Fruit fly (Drosophila melanogaster) whole organism, embryonic: Measurements from ENCODE around the gene CG31908.

Source experiments
- Antp ChIP-seq: fragments of 200-800 bp; sonication (Bioruptor generic); optimal IDR thresholded peaks from 3 replicates; lab custom pipeline; 2016; ENCODE audit warnings: missing biosample characterization, missing genetic modification characterization
- Asciz ChIP-seq: fragments of 200-800 bp; sonication (Bioruptor generic); optimal IDR thresholded peaks from 2 replicates; lab custom pipeline; 2017; ENCODE audit warnings: missing biosample characterization, mild to moderate bottlenecking, missing genetic modification characterization, missing genetic modification reagents
- Atf6 ChIP-seq: fragments of 200-800 bp; sonication (Bioruptor generic); IDR thresholded peaks from 2 replicates; pipeline ENCODE4 v1.3.6; 2022; ENCODE audit warnings: missing biosample characterization, missing genetic modification characterization
- CG10979 ChIP-seq: fragments of 200-800 bp; sonication (Bioruptor generic); optimal IDR thresholded peaks from 2 replicates; lab custom pipeline; 2018; ENCODE audit warnings: missing biosample characterization, mild to moderate bottlenecking, missing genetic modification characterization, moderate library complexity
- CG11560 ChIP-seq: fragments of 200-800 bp; sonication (Bioruptor generic); IDR thresholded peaks from 3 replicates; pipeline ENCODE4 v1.3.6; 2022; ENCODE audit warnings: missing biosample characterization, missing genetic modification characterization
- CG12155 ChIP-seq: fragments of 200-800 bp; sonication (Bioruptor generic); optimal IDR thresholded peaks from 3 replicates; lab custom pipeline; 2016; ENCODE audit warnings: missing biosample characterization, missing genetic modification characterization
- CG1233 ChIP-seq: fragments of 200-800 bp; sonication (Bioruptor generic); optimal IDR thresholded peaks from 4 replicates; lab custom pipeline; 2018; ENCODE audit warnings: missing biosample characterization, mild to moderate bottlenecking, missing genetic modification characterization
- CG14050 ChIP-seq: fragments of 200-800 bp; sonication (Bioruptor generic); IDR thresholded peaks from 3 replicates; pipeline ENCODE4 v1.3.6; 2022; ENCODE audit warnings: missing biosample characterization, missing genetic modification characterization
- CG14441 ChIP-seq: fragments of 200-800 bp; sonication (Bioruptor generic); IDR thresholded peaks from 2 replicates; pipeline ENCODE4 v1.3.6; 2022; ENCODE audit warnings: missing biosample characterization, missing genetic modification characterization
- CG1603 ChIP-seq: fragments of 200-800 bp; sonication (Bioruptor generic); optimal IDR thresholded peaks from 2 replicates; lab custom pipeline; 2019; ENCODE audit warnings: missing biosample characterization, mild to moderate bottlenecking, missing genetic modification characterization, moderate library complexity
- CG16863 ChIP-seq: fragments of 200-800 bp; sonication (Bioruptor generic); optimal IDR thresholded peaks from 3 replicates; lab custom pipeline; 2016; ENCODE audit warnings: missing biosample characterization, missing genetic modification characterization
- CG17829 ChIP-seq: fragments of 200-800 bp; optimal IDR thresholded peaks from 2 replicates; lab custom pipeline; 2019; ENCODE audit warnings: missing biosample characterization, mild to moderate bottlenecking, missing genetic modification characterization, moderate library complexity
- CG18619 ChIP-seq: fragments of 200-800 bp; sonication (Bioruptor generic); optimal IDR thresholded peaks from 3 replicates; lab custom pipeline; 2017; ENCODE audit warnings: missing biosample characterization, mild to moderate bottlenecking, missing genetic modification characterization
- CG2120 ChIP-seq: fragments of 200-800 bp; sonication (Bioruptor generic); optimal IDR thresholded peaks from 3 replicates; lab custom pipeline; 2016; ENCODE audit warnings: missing biosample characterization, missing genetic modification characterization
- CG2678 ChIP-seq: fragments of 200-800 bp; sonication (Bioruptor generic); optimal IDR thresholded peaks from 3 replicates; lab custom pipeline; 2019; ENCODE audit warnings: missing biosample characterization, mild to moderate bottlenecking, missing genetic modification characterization, moderate library complexity
- CG3407 ChIP-seq: fragments of 200-800 bp; sonication (Bioruptor generic); optimal IDR thresholded peaks from 2 replicates; lab custom pipeline; 2018; ENCODE audit warnings: missing biosample characterization, mild to moderate bottlenecking, missing genetic modification characterization
- CG4360 ChIP-seq: fragments of 200-800 bp; sonication (Bioruptor generic); IDR thresholded peaks from 2 replicates; pipeline ENCODE4 v1.3.6; 2022; ENCODE audit warnings: missing biosample characterization, missing genetic modification characterization
- CG4820 ChIP-seq: fragments of 200-800 bp; sonication (Bioruptor generic); optimal IDR thresholded peaks from 3 replicates; lab custom pipeline; 2016; ENCODE audit warnings: missing biosample characterization, missing genetic modification characterization
- CG5245 ChIP-seq: fragments of 200-800 bp; sonication (Bioruptor generic); optimal IDR thresholded peaks from 3 replicates; lab custom pipeline; 2016; ENCODE audit warnings: missing biosample characterization, missing genetic modification characterization
- CG8089 ChIP-seq: fragments of 200-800 bp; sonication (Bioruptor generic); optimal IDR thresholded peaks from 3 replicates; lab custom pipeline; 2016; ENCODE audit warnings: missing biosample characterization, missing genetic modification characterization
- CG9876 ChIP-seq: fragments of 200-800 bp; sonication (Bioruptor generic); optimal IDR thresholded peaks from 2 replicates; lab custom pipeline; 2016; ENCODE audit warnings: missing biosample characterization, missing genetic modification characterization
- Chrac-16 ChIP-seq: fragments of 200-800 bp; sonication (Bioruptor generic); optimal IDR thresholded peaks from 3 replicates; lab custom pipeline; 2016; ENCODE audit warnings: missing biosample characterization, missing genetic modification characterization
- Deaf1 ChIP-seq: fragments of 200-800 bp; optimal IDR thresholded peaks from 3 replicates; lab custom pipeline; 2019; ENCODE audit warnings: missing biosample characterization, mild to moderate bottlenecking, missing genetic modification characterization, moderate library complexity
- Doc3 ChIP-seq: fragments of 200-800 bp; sonication (Bioruptor generic); IDR thresholded peaks from 3 replicates; pipeline ENCODE4 v1.3.6; 2022; ENCODE audit warnings: missing biosample characterization, missing genetic modification characterization; ENCODE audit not compliant: partially characterized antibody
- Dref ChIP-seq: fragments of 200-800 bp; sonication (Bioruptor generic); IDR thresholded peaks from 2 replicates; pipeline ENCODE4 v1.3.6; 2022; ENCODE audit warnings: missing biosample characterization, missing genetic modification characterization
- E2f1 ChIP-seq: fragments of 200-800 bp; sonication (Bioruptor generic); IDR thresholded peaks from 2 replicates; pipeline ENCODE4 v1.3.6; 2022; ENCODE audit warnings: missing biosample characterization, missing genetic modification characterization
- H2.0 ChIP-seq: fragments of 200-800 bp; sonication (Bioruptor generic); IDR thresholded peaks from 2 replicates; pipeline ENCODE4 v1.3.6; 2022; ENCODE audit warnings: missing biosample characterization, missing genetic modification characterization
- Hand ChIP-seq: fragments of 200-800 bp; sonication (Bioruptor generic); optimal IDR thresholded peaks from 2 replicates; lab custom pipeline; 2017; ENCODE audit warnings: mild to moderate bottlenecking, missing biosample characterization, missing genetic modification reagents, missing genetic modification characterization
- Hr3 ChIP-seq: fragments of 200-800 bp; sonication (Bioruptor generic); optimal IDR thresholded peaks from 3 replicates; lab custom pipeline; 2016; ENCODE audit warnings: missing biosample characterization, missing genetic modification characterization
- Hsf ChIP-seq: fragments of 200-800 bp; sonication (Bioruptor generic); optimal IDR thresholded peaks from 3 replicates; lab custom pipeline; 2016; ENCODE audit warnings: missing biosample characterization, missing genetic modification characterization
- Kr ChIP-seq: fragments of 200-800 bp; sonication (Bioruptor generic); optimal IDR thresholded peaks from 2 replicates; lab custom pipeline; 2017; ENCODE audit warnings: missing biosample characterization, mild to moderate bottlenecking, missing genetic modification characterization
- MBD-R2 ChIP-seq: fragments of 200-800 bp; sonication (Bioruptor generic); IDR thresholded peaks from 2 replicates; pipeline ENCODE4 v1.3.6; 2022; ENCODE audit warnings: missing biosample characterization, missing genetic modification characterization
- Nf-YC ChIP-seq: fragments of 200-800 bp; optimal IDR thresholded peaks from 3 replicates; lab custom pipeline; 2019; ENCODE audit warnings: missing biosample characterization, mild to moderate bottlenecking, missing genetic modification characterization, moderate library complexity
- Side ChIP-seq: fragments of 200-800 bp; sonication (Bioruptor generic); optimal IDR thresholded peaks from 2 replicates; lab custom pipeline; 2016; ENCODE audit warnings: missing biosample characterization, missing genetic modification characterization
- eyg ChIP-seq: fragments of 200-800 bp; sonication (Bioruptor generic); optimal IDR thresholded peaks from 3 replicates; lab custom pipeline; 2016; ENCODE audit warnings: missing biosample characterization, missing genetic modification characterization
- gsb-n ChIP-seq: fragments of 200-800 bp; sonication (Bioruptor generic); optimal IDR thresholded peaks from 3 replicates; lab custom pipeline; 2018; ENCODE audit warnings: missing biosample characterization, mild to moderate bottlenecking, missing genetic modification characterization
- her ChIP-seq: fragments of 200-800 bp; sonication (Bioruptor generic); optimal IDR thresholded peaks from 2 replicates; lab custom pipeline; 2016; ENCODE audit warnings: missing biosample characterization, missing genetic modification characterization
- klu ChIP-seq: fragments of 200-800 bp; sonication (Bioruptor generic); IDR thresholded peaks from 2 replicates; pipeline ENCODE4 v1.3.6; 2022; ENCODE audit warnings: missing biosample characterization, missing genetic modification characterization
- lmd ChIP-seq: fragments of 200-800 bp; sonication (Bioruptor generic); IDR thresholded peaks from 2 replicates; pipeline ENCODE4 v1.3.6; 2022; ENCODE audit warnings: missing biosample characterization, missing genetic modification characterization
- maf-S ChIP-seq: fragments of 200-800 bp; sonication (Bioruptor generic); optimal IDR thresholded peaks from 2 replicates; lab custom pipeline; 2016; ENCODE audit warnings: missing biosample characterization, missing genetic modification characterization
- mld ChIP-seq: fragments of 200-800 bp; sonication (Bioruptor generic); IDR thresholded peaks from 3 replicates; pipeline ENCODE4 v1.3.6; 2022; ENCODE audit warnings: missing biosample characterization, missing genetic modification characterization; ENCODE audit not compliant: partially characterized antibody
- nerfin-2 ChIP-seq: fragments of 200-800 bp; sonication (Bioruptor generic); IDR thresholded peaks from 2 replicates; pipeline ENCODE4 v1.3.6; 2022; ENCODE audit warnings: missing biosample characterization, missing genetic modification characterization; ENCODE audit not compliant: partially characterized antibody
- onecut ChIP-seq: fragments of 200-800 bp; sonication (Bioruptor generic); IDR thresholded peaks from 2 replicates; pipeline ENCODE4 v1.3.6; 2022; ENCODE audit warnings: missing biosample characterization, missing genetic modification characterization
- psq ChIP-seq: fragments of 200-800 bp; sonication (Bioruptor generic); optimal IDR thresholded peaks from 2 replicates; lab custom pipeline; 2017; ENCODE audit warnings: missing biosample characterization, missing genetic modification characterization
- repo ChIP-seq: fragments of 200-800 bp; sonication (Bioruptor generic); optimal IDR thresholded peaks from 2 replicates; lab custom pipeline; 2016; ENCODE audit warnings: missing biosample characterization, missing genetic modification characterization
- sc ChIP-seq, 3 experiments: fragments of >200 bp in 2 of 3; fragments of 200-800 bp in 1 of 3; sonication (Bioruptor generic) in 1 of 3; optimal IDR thresholded peaks; 2 replicates in 2 of 3; 3 replicates in 1 of 3; lab custom pipeline; 2017; ENCODE audit warnings: mild to moderate bottlenecking in 1 of 3, missing biosample characterization in 1 of 3, missing genetic modification characterization in 1 of 3, missing genetic modification reagents in 1 of 3
- sens-2 ChIP-seq: fragments of 200-800 bp; sonication (Bioruptor generic); IDR thresholded peaks from 2 replicates; pipeline ENCODE4 v1.3.6; 2022; ENCODE audit warnings: missing biosample characterization, missing genetic modification characterization
- sqz ChIP-seq: fragments of 200-800 bp; sonication (Bioruptor generic); optimal IDR thresholded peaks from 3 replicates; lab custom pipeline; 2018; ENCODE audit warnings: missing biosample characterization, mild to moderate bottlenecking, missing genetic modification characterization
- sr ChIP-seq: fragments of 200-800 bp; sonication (Bioruptor generic); IDR thresholded peaks from 3 replicates; pipeline ENCODE4 v1.3.6; 2022; ENCODE audit warnings: missing biosample characterization, missing genetic modification characterization
- tx ChIP-seq: fragments of 200-800 bp; sonication (Bioruptor generic); optimal IDR thresholded peaks from 2 replicates; lab custom pipeline; 2016; ENCODE audit warnings: missing biosample characterization, missing genetic modification characterization

Gene CG31908

DNA sequence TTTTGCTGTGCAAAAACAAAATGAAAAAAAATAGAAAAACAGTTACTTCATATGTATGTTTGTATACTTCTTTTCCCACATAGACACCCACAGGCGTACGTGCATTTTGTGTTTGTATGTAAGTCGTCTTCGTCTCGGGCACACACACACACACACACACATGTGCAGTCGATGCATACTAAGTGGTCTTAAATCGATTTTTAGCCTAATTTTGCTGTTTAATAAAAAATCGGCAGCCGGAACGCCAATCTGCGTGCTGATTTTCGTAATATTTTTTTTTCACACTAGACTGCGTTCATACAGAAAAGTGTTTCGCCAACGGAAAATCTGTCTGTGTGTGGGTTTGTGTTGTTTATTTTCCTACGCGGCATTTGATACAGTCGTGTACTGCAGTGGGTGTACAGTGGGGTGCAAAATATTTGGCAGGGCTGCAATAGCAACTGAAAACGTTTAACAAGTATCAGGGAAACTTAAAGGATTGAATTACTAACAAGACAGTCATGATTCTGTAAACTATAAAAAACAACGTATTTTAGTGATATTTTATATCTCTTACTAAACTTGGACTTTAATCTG, 6.0 kb upstream of the CG31908 start (continued):
- TF ChIP-seq eyg (GFP tag; lab: Kevin White, UChicago) = peak; percentile 25
- TF ChIP-seq maf-S (GFP tag; lab: Kevin White, UChicago) = peak; percentile 14
- no peak for TF ChIP-seq sens-2
- peak; percentile 62 for TF ChIP-seq Atf6 (GFP tag; lab: Robert Waterston, UW)
- peak; percentile 55 for TF ChIP-seq tx (GFP tag; lab: Kevin White, UChicago)
- TF ChIP-seq gsb-n = no peak
- TF ChIP-seq CG10979 (tag; lab: Kevin White, UChicago) = peak; percentile 45
- no peak for TF ChIP-seq Dref (GFP tag; lab: Robert Waterston, UW)
- TF ChIP-seq CG9876 (GFP tag; lab: Kevin White, UChicago) = no peak
- TF ChIP-seq Side (GFP tag; lab: Kevin White, UChicago) = peak; percentile 15
- TF ChIP-seq Hr3 (GFP tag; lab: Kevin White, UChicago) = no peak
- TF ChIP-seq mld (GFP tag; lab: Robert Waterston, UW) = no peak
- peak; percentile 70; the same call in 2 of the 3 replicates for TF ChIP-seq sr (GFP tag; lab: Robert Waterston, UW)
- TF ChIP-seq CG1603 = peak; percentile 45
- no peak for TF ChIP-seq CG2678 (tag; lab: Kevin White, UChicago)
- peak; percentile 44; the same call in 1 of the 2 replicates for TF ChIP-seq lmd (GFP tag; lab: Robert Waterston, UW)
- no peak for TF ChIP-seq Kr (GFP tag; lab: Kevin White, UChicago)
- TF ChIP-seq Chrac-16 (GFP tag; lab: Kevin White, UChicago) = no peak
- TF ChIP-seq onecut (GFP tag; lab: Robert Waterston, UW) = peak; percentile 82
- peak; percentile 50 for TF ChIP-seq Antp (GFP tag; lab: Kevin White, UChicago)
- TF ChIP-seq CG17829 = peak; percentile 35
- peak; percentile 37 for TF ChIP-seq CG1233 (GFP tag; lab: Kevin White, UChicago)
- TF ChIP-seq CG4820 (GFP tag; lab: Kevin White, UChicago) = no peak
- peak; percentile 29 for TF ChIP-seq CG12155 (GFP tag; lab: Kevin White, UChicago)
- TF ChIP-seq CG11560 (tag; lab: Robert Waterston, UW) = no peak
- TF ChIP-seq Nf-YC (tag; lab: Kevin White, UChicago) = peak; percentile 40
- TF ChIP-seq CG18619 = no peak
- TF ChIP-seq CG2120 (GFP tag; lab: Kevin White, UChicago) = peak; percentile 64
- TF ChIP-seq CG4360 (GFP tag; lab: Robert Waterston, UW) = no peak
- peak; percentile 35 for TF ChIP-seq her (GFP tag; lab: Kevin White, UChicago)
- no peak for TF ChIP-seq nerfin-2
- TF ChIP-seq CG3407 (GFP tag; lab: Kevin White, UChicago) = no peak
- TF ChIP-seq H2.0 = peak; percentile 25; the same call in 1 of the 2 replicates
- 0 out of 2 replicates have a peak, but pooled peaks have one; percentile 37 for TF ChIP-seq CG14441 (GFP tag; lab: Robert Waterston, UW)
- peak; percentile 60; the same call in 1 of the 2 replicates for TF ChIP-seq E2f1
- no peak for TF ChIP-seq klu
- TF ChIP-seq CG8089 (GFP tag; lab: Kevin White, UChicago) = peak; percentile 16
- no peak for TF ChIP-seq psq (GFP tag; lab: Kevin White, UChicago)
- TF ChIP-seq MBD-R2 (GFP tag; lab: Robert Waterston, UW) = 0 out of 2 replicates have a peak, but pooled peaks have one; percentile 31
- no peak for TF ChIP-seq Hand (GFP tag; lab: Kevin White, UChicago)
- no peak for TF ChIP-seq Doc3 (GFP tag; lab: Robert Waterston, UW)
- TF ChIP-seq CG16863 (GFP tag; lab: Kevin White, UChicago) = peak; percentile 15
- peak; percentile 50 for TF ChIP-seq sqz (GFP tag; lab: Kevin White, UChicago)
- no peak for TF ChIP-seq sc (optimal IDR thresholded peaks at IDR 0.05; lab: Kevin White, UChicago)
- TF ChIP-seq sc (GFP tag; optimal IDR thresholded peaks at IDR 0.05; lab: Kevin White, UChicago) = no peak
- peak; percentile 35 for TF ChIP-seq repo (GFP tag; lab: Kevin White, UChicago)
- peak; percentile 5 for TF ChIP-seq Deaf1
- no peak for TF ChIP-seq CG14050 (GFP tag; lab: Robert Waterston, UW)
- peak; percentile 16 for TF ChIP-seq CG5245 (GFP tag; lab: Kevin White, UChicago)
- TF ChIP-seq Asciz (GFP tag; lab: Kevin White, UChicago) = peak; percentile 18
- peak; percentile 54 for TF ChIP-seq Hsf
